Worm (Caenorhabditis elegans): ENCODE data around the gene F08G2.8.

DNA sequence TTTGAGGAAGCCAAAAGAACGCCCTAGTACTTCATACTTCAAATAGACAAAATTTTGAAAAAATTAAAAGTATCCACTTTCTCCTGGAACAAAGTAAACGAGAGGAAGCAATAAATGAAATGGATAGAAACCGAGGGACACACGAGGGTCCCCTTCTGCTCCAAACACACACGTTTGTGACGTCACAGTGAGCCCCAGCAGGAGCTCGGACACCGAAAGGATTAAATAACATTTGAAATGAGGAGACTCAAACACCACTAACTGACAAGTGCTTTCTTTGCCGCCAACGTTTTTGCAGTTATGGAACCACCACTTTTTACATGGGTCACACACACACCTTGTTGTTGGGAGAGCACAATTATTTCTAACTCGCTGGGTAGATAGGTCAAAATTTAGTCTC, 51.4 kb downstream of the F08G2.8 start:
- TF ChIP-seq lin-26 (GFP tag; IDR thresholded peaks at IDR 0.05) (no peak), attf-3 (GFP tag; conservative IDR thresholded peaks at IDR 0.05) (no peak), C06A6.2 (GFP tag; conservative IDR thresholded peaks at IDR 0.05) (no peak), pha-4 (tag; optimal IDR thresholded peaks at IDR 0.05) (no peak), snpc-1.1 (tag; optimal IDR thresholded peaks at IDR 0.05; ENCODE audit: insufficient read depth) (no peak), snpc-4 (GFP tag; optimal IDR thresholded peaks at IDR 0.05) (no peak), snpc-4 (tag; optimal IDR thresholded peaks at IDR 0.05) (no peak), T26A5.8 (tag; optimal IDR thresholded peaks at IDR 0.05) (no peak), efl-1 (GFP tag; optimal IDR thresholded peaks at IDR 0.05) (no peak), unc-62 (GFP tag; optimal IDR thresholded peaks at IDR 0.05) (no peak), attf-6 (GFP tag; IDR thresholded peaks at IDR 0.05) (no peak), dox-1 (GFP tag; IDR thresholded peaks at IDR 0.05) (no peak)
